Fruit fly (Drosophila melanogaster) whole organism, prepupa: Measurements from ENCODE around the gene CG17752.

ENCODE experiments used
- Blimp-1 ChIP-seq: fragments of 200-800 bp; sonication (Bioruptor generic); optimal IDR thresholded peaks from 3 replicates; lab custom pipeline; 2017; ENCODE audit warnings: missing biosample characterization, missing genetic modification characterization, mild to moderate bottlenecking, moderate library complexity, missing genetic modification reagents
- CG10631 ChIP-seq: fragments of 200-800 bp; sonication (Bioruptor generic); optimal IDR thresholded peaks from 2 replicates; lab custom pipeline; 2016; ENCODE audit warnings: missing biosample characterization, missing genetic modification characterization
- CG10669 ChIP-seq: fragments of 200-800 bp; sonication (Bioruptor generic); optimal IDR thresholded peaks from 3 replicates; lab custom pipeline; 2018; ENCODE audit warnings: missing biosample characterization, mild to moderate bottlenecking, missing genetic modification characterization, moderate library complexity
- CG11294 ChIP-seq: fragments of 200-800 bp; sonication (Bioruptor generic); IDR thresholded peaks from 2 replicates; pipeline ENCODE4 v1.3.6; 2022; ENCODE audit warnings: missing biosample characterization, missing genetic modification characterization
- CG11762 ChIP-seq: fragments of 200-800 bp; sonication (Bioruptor generic); optimal IDR thresholded peaks from 3 replicates; lab custom pipeline; 2016; ENCODE audit warnings: missing biosample characterization, missing genetic modification characterization; ENCODE audit not compliant: insufficient read depth
- CG15336 ChIP-seq: fragments of 200-800 bp; sonication (Bioruptor generic); IDR thresholded peaks from 2 replicates; pipeline ENCODE4 v1.3.6; 2022; ENCODE audit warnings: missing biosample characterization, missing genetic modification characterization
- CG16779 ChIP-seq: fragments of 200-800 bp; sonication (Bioruptor generic); optimal IDR thresholded peaks from 3 replicates; lab custom pipeline; 2017; ENCODE audit warnings: missing biosample characterization, mild to moderate bottlenecking, missing genetic modification characterization
- CG3032 ChIP-seq: fragments of 200-800 bp; optimal IDR thresholded peaks from 2 replicates; lab custom pipeline; 2019; ENCODE audit warnings: missing biosample characterization, mild to moderate bottlenecking, missing genetic modification characterization, moderate library complexity
- CG31627 ChIP-seq: fragments of 200-800 bp; sonication (Bioruptor generic); optimal IDR thresholded peaks from 3 replicates; lab custom pipeline; 2016; ENCODE audit warnings: missing biosample characterization, missing genetic modification characterization
- CG34406 ChIP-seq: fragments of 200-800 bp; sonication (Bioruptor generic); optimal IDR thresholded peaks from 3 replicates; lab custom pipeline; 2016; ENCODE audit warnings: missing biosample characterization, missing genetic modification characterization
- CG3919 ChIP-seq: fragments of 200-800 bp; sonication (Bioruptor generic); optimal IDR thresholded peaks from 3 replicates; lab custom pipeline; 2016; ENCODE audit warnings: missing biosample characterization, missing genetic modification characterization
- CG4318 ChIP-seq: fragments of 200-800 bp; sonication (Bioruptor generic); optimal IDR thresholded peaks from 3 replicates; lab custom pipeline; 2017; ENCODE audit warnings: missing biosample characterization, mild to moderate bottlenecking, missing genetic modification characterization
- CG6163 ChIP-seq: fragments of 200-800 bp; sonication (Bioruptor generic); IDR thresholded peaks from 3 replicates; pipeline ENCODE4 v1.3.6; 2022; ENCODE audit warnings: missing biosample characterization, missing genetic modification characterization
- CG6276 ChIP-seq: fragments of 200-800 bp; sonication (Bioruptor generic); optimal IDR thresholded peaks from 2 replicates; lab custom pipeline; 2017; ENCODE audit warnings: missing biosample characterization, mild to moderate bottlenecking, missing genetic modification characterization
- CG6792 ChIP-seq: fragments of 200-800 bp; sonication (Bioruptor generic); optimal IDR thresholded peaks from 3 replicates; lab custom pipeline; 2016; ENCODE audit warnings: missing biosample characterization, missing genetic modification characterization
- CG6808 ChIP-seq: fragments of 200-800 bp; sonication (Bioruptor generic); optimal IDR thresholded peaks from 3 replicates; lab custom pipeline; 2017; ENCODE audit warnings: missing biosample characterization, missing genetic modification characterization, mild to moderate bottlenecking, moderate library complexity, missing genetic modification reagents
- CG6854 ChIP-seq: fragments of 200-800 bp; sonication (Bioruptor generic); optimal IDR thresholded peaks from 2 replicates; lab custom pipeline; 2017; ENCODE audit warnings: missing biosample characterization, mild to moderate bottlenecking, missing genetic modification characterization
- CG7368 ChIP-seq: fragments of 200-800 bp; sonication (Bioruptor generic); optimal IDR thresholded peaks from 3 replicates; lab custom pipeline; 2016; ENCODE audit warnings: missing biosample characterization, missing genetic modification characterization
- CG8119 ChIP-seq: fragments of 200-800 bp; sonication (Bioruptor generic); IDR thresholded peaks from 3 replicates; pipeline ENCODE4 v1.3.6; 2022; ENCODE audit warnings: missing biosample characterization, missing genetic modification characterization
- CG8632 ChIP-seq: fragments of 200-800 bp; sonication (Bioruptor generic); optimal IDR thresholded peaks from 3 replicates; lab custom pipeline; 2016; ENCODE audit warnings: missing biosample characterization, missing genetic modification characterization
- CG9139 ChIP-seq: fragments of 200-800 bp; sonication (Bioruptor generic); optimal IDR thresholded peaks from 3 replicates; lab custom pipeline; 2017; ENCODE audit warnings: missing biosample characterization, mild to moderate bottlenecking, missing genetic modification characterization
- Eip75B ChIP-seq: fragments of 200-800 bp; sonication (Bioruptor generic); optimal IDR thresholded peaks from 3 replicates; lab custom pipeline; 2016; ENCODE audit warnings: missing biosample characterization, missing genetic modification characterization
- Eip78C ChIP-seq: fragments of 200-800 bp; sonication (Bioruptor generic); peaks from one replicate; lab custom pipeline; 2016; ENCODE audit warnings: missing biosample characterization, missing genetic modification characterization
- Ets21C ChIP-seq: fragments of 200-800 bp; sonication (Bioruptor generic); optimal IDR thresholded peaks from 3 replicates; lab custom pipeline; 2016; ENCODE audit warnings: missing biosample characterization, missing genetic modification characterization
- Ets96B ChIP-seq: fragments of 200-800 bp; optimal IDR thresholded peaks from 2 replicates; lab custom pipeline; 2019; ENCODE audit warnings: missing biosample characterization, mild to moderate bottlenecking, missing genetic modification characterization, moderate library complexity
- Gug ChIP-seq: fragments of 200-800 bp; sonication (Bioruptor generic); IDR thresholded peaks from 2 replicates; pipeline ENCODE4 v1.3.6; 2022; ENCODE audit warnings: missing biosample characterization, missing genetic modification characterization
- Hr39 ChIP-seq: fragments of 200-800 bp; sonication (Bioruptor generic); optimal IDR thresholded peaks from 2 replicates; lab custom pipeline; 2016; ENCODE audit warnings: missing biosample characterization, missing genetic modification characterization
- Hr4 ChIP-seq: fragments of 200-800 bp; sonication (Bioruptor generic); optimal IDR thresholded peaks from 3 replicates; lab custom pipeline; 2016; ENCODE audit warnings: missing biosample characterization, missing genetic modification characterization
- Lpt ChIP-seq: fragments of 200-800 bp; sonication (Bioruptor generic); optimal IDR thresholded peaks from 3 replicates; lab custom pipeline; 2016; ENCODE audit warnings: missing biosample characterization, missing genetic modification characterization
- Met ChIP-seq: fragments of 200-800 bp; sonication (Bioruptor generic); optimal IDR thresholded peaks from 3 replicates; lab custom pipeline; 2016; ENCODE audit warnings: missing biosample characterization, missing genetic modification characterization
- Smox ChIP-seq: fragments of 200-800 bp; sonication (Bioruptor generic); optimal IDR thresholded peaks from 3 replicates; lab custom pipeline; 2016; ENCODE audit warnings: missing biosample characterization, missing genetic modification characterization
- Sox102F ChIP-seq: fragments of 200-800 bp; sonication (Bioruptor generic); optimal IDR thresholded peaks from 2 replicates; lab custom pipeline; 2016; ENCODE audit warnings: missing biosample characterization, mild to moderate bottlenecking, missing genetic modification characterization
- Sox14 ChIP-seq: fragments of 200-800 bp; sonication (Bioruptor generic); optimal IDR thresholded peaks from 3 replicates; lab custom pipeline; 2016; ENCODE audit warnings: missing biosample characterization, missing genetic modification characterization
- achi ChIP-seq: fragments of 200-800 bp; sonication (Bioruptor generic); optimal IDR thresholded peaks from 3 replicates; lab custom pipeline; 2016; ENCODE audit warnings: missing biosample characterization, missing genetic modification characterization
- acj6 ChIP-seq: fragments of 200-800 bp; sonication (Bioruptor generic); optimal IDR thresholded peaks from 3 replicates; lab custom pipeline; 2016; ENCODE audit warnings: missing biosample characterization, missing genetic modification characterization
- eg ChIP-seq: fragments of 200-800 bp; sonication (Bioruptor generic); IDR thresholded peaks from 3 replicates; pipeline ENCODE4 v1.3.6; 2022; ENCODE audit warnings: missing biosample characterization, missing genetic modification characterization
- esn ChIP-seq: fragments of 200-800 bp; sonication (Bioruptor generic); optimal IDR thresholded peaks from 2 replicates; lab custom pipeline; 2016; ENCODE audit warnings: missing biosample characterization, mild to moderate bottlenecking, missing genetic modification characterization, moderate library complexity
- fd59A ChIP-seq: fragments of 200-800 bp; sonication (Bioruptor generic); optimal IDR thresholded peaks from 2 replicates; lab custom pipeline; 2017; ENCODE audit warnings: missing biosample characterization, mild to moderate bottlenecking, missing genetic modification characterization, missing genetic modification reagents
- fd85E ChIP-seq: fragments of 200-800 bp; sonication (Bioruptor generic); optimal IDR thresholded peaks from 3 replicates; lab custom pipeline; 2016; ENCODE audit warnings: missing biosample characterization, missing genetic modification characterization
- fkh ChIP-seq: fragments of 200-800 bp; sonication (Bioruptor generic); optimal IDR thresholded peaks from 3 replicates; lab custom pipeline; 2017; ENCODE audit warnings: missing biosample characterization, mild to moderate bottlenecking, missing genetic modification characterization, moderate library complexity
- lz ChIP-seq: fragments of 200-800 bp; sonication (Bioruptor generic); optimal IDR thresholded peaks from 3 replicates; lab custom pipeline; 2016; ENCODE audit warnings: missing biosample characterization, missing genetic modification characterization
- net ChIP-seq: fragments of 200-800 bp; sonication (Bioruptor generic); optimal IDR thresholded peaks from 3 replicates; lab custom pipeline; 2016; ENCODE audit warnings: missing biosample characterization, missing genetic modification characterization
- pdm3 ChIP-seq: fragments of 200-800 bp; sonication (Bioruptor generic); optimal IDR thresholded peaks from 3 replicates; lab custom pipeline; 2016; ENCODE audit warnings: missing biosample characterization, missing genetic modification characterization
- spab ChIP-seq: fragments of 200-800 bp; sonication (Bioruptor generic); optimal IDR thresholded peaks from 2 replicates; lab custom pipeline; 2017; ENCODE audit warnings: missing biosample characterization, mild to moderate bottlenecking, missing genetic modification characterization, missing genetic modification reagents
- ss ChIP-seq, 2 experiments: fragments of 200-800 bp; sonication (Bioruptor generic); optimal IDR thresholded peaks; 2 replicates in 1 of 2; 3 replicates in 1 of 2; lab custom pipeline; 2017 to 2018; ENCODE audit warnings: mild to moderate bottlenecking in 2 of 2, missing biosample characterization in 2 of 2, missing genetic modification characterization in 2 of 2, moderate library complexity in 1 of 2
- svp ChIP-seq: fragments of 200-800 bp; sonication (Bioruptor generic); peaks from one replicate; lab custom pipeline; 2016; ENCODE audit warnings: missing biosample characterization, missing genetic modification characterization
- topi ChIP-seq: fragments of 200-800 bp; sonication (Bioruptor generic); optimal IDR thresholded peaks from 3 replicates; lab custom pipeline; 2016; ENCODE audit warnings: missing biosample characterization, missing genetic modification characterization
- vri ChIP-seq: fragments of 200-800 bp; sonication (Bioruptor generic); optimal IDR thresholded peaks from 3 replicates; lab custom pipeline; 2016; ENCODE audit warnings: missing biosample characterization, mild to moderate bottlenecking, missing genetic modification characterization

CG17752 gene

DNA sequence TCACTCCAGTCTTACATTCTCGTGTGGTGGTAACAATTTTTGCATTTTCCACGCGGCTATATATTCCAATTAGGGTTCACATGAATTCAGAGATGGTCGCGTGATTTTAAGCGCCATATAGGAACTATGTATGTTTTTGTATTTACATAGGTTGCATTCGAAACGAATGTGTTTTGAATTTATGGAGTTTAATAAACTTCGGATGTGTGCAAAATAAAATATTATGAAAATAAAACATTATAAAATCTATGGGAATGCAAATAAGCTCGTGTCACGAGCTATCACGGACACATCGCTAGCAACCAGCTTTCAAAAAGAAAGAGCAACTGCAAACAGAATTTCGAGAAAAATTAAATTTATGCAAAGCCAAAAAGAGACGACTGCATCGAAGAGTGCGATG lies 26.7 kb upstream of the CG17752 start (continued):
- TF ChIP-seq CG4318 (GFP tag; lab: Kevin White, UChicago) (no peak), CG8119 (GFP tag; lab: Robert Waterston, UW) (no peak; the same call in 2 of the 3 replicates), eg (GFP tag; lab: Robert Waterston, UW) (no peak; the same call in 2 of the 3 replicates), spab (GFP tag; lab: Kevin White, UChicago) (no peak), fkh (peak; percentile 12), Hr4 (GFP tag; lab: Kevin White, UChicago) (peak; percentile 8), Gug (no peak), CG9139 (GFP tag; lab: Kevin White, UChicago) (no peak), CG8632 (no peak), Ets96B (tag; lab: Kevin White, UChicago) (no peak), pdm3 (GFP tag; lab: Kevin White, UChicago) (no peak), Lpt (GFP tag; lab: Kevin White, UChicago) (no peak), CG6276 (no peak)

DNA sequence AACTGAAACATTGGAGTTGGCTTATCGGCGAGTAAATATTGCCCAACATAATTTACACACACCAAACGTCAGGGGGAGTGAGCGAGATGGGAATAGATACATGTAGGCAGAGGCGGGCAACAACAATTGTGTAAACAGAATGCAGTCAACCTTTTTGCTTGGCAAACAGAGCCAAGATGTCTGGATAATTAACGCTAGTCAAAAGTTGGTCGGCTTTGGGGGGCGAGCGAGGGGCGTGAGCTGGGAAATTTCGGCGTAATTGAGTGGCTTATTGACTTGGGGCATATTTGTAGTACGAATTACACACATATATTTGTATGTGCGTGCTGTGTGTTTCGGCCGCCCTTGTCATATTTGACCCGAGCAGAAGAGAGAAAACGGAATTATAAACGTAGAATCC lies 25.2 kb upstream of the CG17752 start:
- TF ChIP-seq eg (GFP tag; lab: Robert Waterston, UW) (no peak), fd85E (GFP tag; lab: Kevin White, UChicago) (no peak), CG10631 (no peak), acj6 (GFP tag; lab: Kevin White, UChicago) (no peak), CG16779 (tag; lab: Kevin White, UChicago) (no peak), net (GFP tag; lab: Kevin White, UChicago) (peak; percentile 30), CG3032 (tag; lab: Kevin White, UChicago) (no peak), topi (GFP tag; lab: Kevin White, UChicago) (peak; percentile 18), Ets21C (GFP tag; lab: Kevin White, UChicago) (no peak), ss (GFP tag; optimal IDR thresholded peaks at IDR 0.05; lab: Kevin White, UChicago) (no peak), CG11762 (GFP tag; lab: Kevin White, UChicago) (no peak), CG8632 (peak; percentile 1), CG10669 (GFP tag; lab: Kevin White, UChicago) (no peak), Ets96B (tag; lab: Kevin White, UChicago) (no peak), vri (GFP tag; lab: Kevin White, UChicago) (peak; percentile 29), pdm3 (GFP tag; lab: Kevin White, UChicago) (peak; percentile 4), lz (no peak), Eip78C (GFP tag; lab: Kevin White, UChicago) (no peak), Gug (no peak), CG9139 (GFP tag; lab: Kevin White, UChicago) (no peak), Smox (GFP tag; lab: Kevin White, UChicago) (peak; percentile 14), Hr39 (GFP tag; lab: Kevin White, UChicago) (no peak), svp (GFP tag; lab: Kevin White, UChicago) (peak; percentile 43), Sox102F (GFP tag; lab: Kevin White, UChicago) (no peak), esn (GFP tag; lab: Kevin White, UChicago) (peak; percentile 36), CG6163 (GFP tag; lab: Robert Waterston, UW) (no peak; the same call in 2 of the 3 replicates), CG4318 (GFP tag; lab: Kevin White, UChicago) (no peak), CG3919 (GFP tag; lab: Kevin White, UChicago) (peak; percentile 26), fkh (peak; percentile 99), Hr4 (GFP tag; lab: Kevin White, UChicago) (no peak), Lpt (GFP tag; lab: Kevin White, UChicago) (no peak), Blimp-1 (GFP tag; lab: Kevin White, UChicago) (peak; percentile 21), achi (no peak), CG6792 (GFP tag; lab: Kevin White, UChicago) (no peak), Sox14 (GFP tag; lab: Kevin White, UChicago) (no peak), Met (GFP tag; lab: Kevin White, UChicago) (peak; percentile 31), spab (GFP tag; lab: Kevin White, UChicago) (peak; percentile 10), Eip75B (no peak), CG34406 (peak; percentile 32), CG7368 (GFP tag; lab: Kevin White, UChicago) (peak; percentile 24), CG31627 (no peak), CG6808 (GFP tag; lab: Kevin White, UChicago) (peak; percentile 16), CG15336 (no peak), CG6854 (GFP tag; lab: Kevin White, UChicago) (peak; percentile 4), CG11294 (GFP tag; lab: Robert Waterston, UW) (no peak), fd59A (no peak)
